Worm (Caenorhabditis elegans): ENCODE measurements around the gene R53.4.

ce11 chrII:9935044-9935599 is 32.7 kb downstream of the R53.4 start:
- TF ChIP-seq F23B12.7 (tag; optimal IDR thresholded peaks at IDR 0.05; ENCODE audit: insufficient read depth) (no peak), sptf-2 (GFP tag; optimal IDR thresholded peaks at IDR 0.05) (no peak), unc-62 (GFP tag; optimal IDR thresholded peaks at IDR 0.05) (no peak), repo-1 (tag; optimal IDR thresholded peaks at IDR 0.05) (no peak), ztf-28 (GFP tag; IDR thresholded peaks at IDR 0.05) (no peak), ama-1 (optimal IDR thresholded peaks at IDR 0.05) (no peak), ama-1 (GFP tag; optimal IDR thresholded peaks at IDR 0.05) (no peak), F37B4.10 (GFP tag; IDR thresholded peaks at IDR 0.05) (no peak), nhr-179 (tag; optimal IDR thresholded peaks at IDR 0.05) (no peak), T26A5.8 (tag; optimal IDR thresholded peaks at IDR 0.05) (no peak)

Data from whole organism, young adult.